Fruit fly (Drosophila melanogaster): ENCODE data around the gene ine.
A peak's percentile ranks its signal among the peaks of the same experiment; 100 is the strongest.

Gene ine

DNA sequence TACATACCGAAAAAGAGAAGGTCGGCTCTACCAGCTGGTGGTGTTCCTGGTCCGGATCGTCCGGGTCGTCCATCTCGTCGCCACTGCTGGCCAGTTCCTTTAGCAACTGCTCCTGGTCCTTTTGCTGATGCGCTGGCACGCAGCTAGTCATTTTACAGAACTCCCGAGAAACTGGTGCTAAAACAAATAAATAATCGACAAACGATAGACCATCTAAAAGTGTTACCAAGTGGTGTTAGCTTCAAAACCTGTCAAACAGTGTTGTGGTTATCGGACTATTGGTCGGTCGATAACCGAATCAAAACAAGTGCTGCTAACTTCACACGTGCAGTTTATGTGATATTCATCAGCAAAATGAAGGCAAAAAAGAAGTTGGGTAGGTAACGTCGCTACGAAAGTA is 32.4 kb downstream of the ine start, which contains the start of the genes morgue and Elp3 (continued):
- TF ChIP-seq CG18011 (GFP tag; optimal IDR thresholded peaks at IDR 0.05) (no peak), CG31441 (GFP tag; IDR thresholded peaks at IDR 0.05) (no peak), toy (GFP tag; IDR thresholded peaks at IDR 0.05) (no peak), Six4 (GFP tag; optimal IDR thresholded peaks at IDR 0.05) (no peak), Side (GFP tag; optimal IDR thresholded peaks at IDR 0.05) (no peak), CG10654 (GFP tag; optimal IDR thresholded peaks at IDR 0.05) (no peak), CG10366 (GFP tag; IDR thresholded peaks at IDR 0.05) (no peak), B-H1 (GFP tag; IDR thresholded peaks at IDR 0.05) (no peak), CG2712 (tag; optimal IDR thresholded peaks at IDR 0.05) (peak; percentile 1), E2f2 (GFP tag; IDR thresholded peaks at IDR 0.05) (peak; percentile 39; the same call in 1 of the 2 replicates), zfh2 (GFP tag; optimal IDR thresholded peaks at IDR 0.05) (no peak), CG30020 (tag; optimal IDR thresholded peaks at IDR 0.05) (peak; percentile 25), tna (GFP tag; IDR thresholded peaks at IDR 0.05; ENCODE audit: partially characterized antibody) (peak; percentile 83), Dref (GFP tag; IDR thresholded peaks at IDR 0.05) (peak; percentile 86), tio (GFP tag; optimal IDR thresholded peaks at IDR 0.05) (no peak), peb (GFP tag; IDR thresholded peaks at IDR 0.05) (no peak), lilli (GFP tag; optimal IDR thresholded peaks at IDR 0.05) (no peak), ftz-f1 (GFP tag; optimal IDR thresholded peaks at IDR 0.05) (no peak), CG12155 (GFP tag; optimal IDR thresholded peaks at IDR 0.05) (no peak), Lhr (GFP tag; optimal IDR thresholded peaks at IDR 0.05) (no peak), pnt (GFP tag; optimal IDR thresholded peaks at IDR 0.05) (no peak), sens-2 (GFP tag; IDR thresholded peaks at IDR 0.05) (no peak), CG15073 (GFP tag; optimal IDR thresholded peaks at IDR 0.05) (no peak), Taf1 (GFP tag; IDR thresholded peaks at IDR 0.05) (no peak), CG12769 (tag; optimal IDR thresholded peaks at IDR 0.05) (no peak), C15 (GFP tag; IDR thresholded peaks at IDR 0.05) (no peak), CG12236 (GFP tag; optimal IDR thresholded peaks at IDR 0.05) (no peak), Spps (tag; optimal IDR thresholded peaks at IDR 0.05) (no peak), jing (GFP tag; optimal IDR thresholded peaks at IDR 0.05) (no peak), CG12104 (GFP tag; optimal IDR thresholded peaks at IDR 0.05) (no peak), Hmr (GFP tag; optimal IDR thresholded peaks at IDR 0.05) (no peak), Ravus (GFP tag; IDR thresholded peaks at IDR 0.05) (no peak), stwl (tag; optimal IDR thresholded peaks at IDR 0.05) (peak; percentile 88), CG12391 (tag; optimal IDR thresholded peaks at IDR 0.05) (no peak), CG9727 (GFP tag; optimal IDR thresholded peaks at IDR 0.05) (no peak), wdn (GFP tag; IDR thresholded peaks at IDR 0.05) (no peak), CG4424 (GFP tag; optimal IDR thresholded peaks at IDR 0.05) (no peak), CG2875 (GFP tag; optimal IDR thresholded peaks at IDR 0.05) (no peak), tgo (GFP tag; IDR thresholded peaks at IDR 0.05) (no peak), pita (GFP tag; optimal IDR thresholded peaks at IDR 0.05) (no peak), sima (GFP tag; optimal IDR thresholded peaks at IDR 0.05) (no peak), nerfin-2 (GFP tag; IDR thresholded peaks at IDR 0.05; ENCODE audit: partially characterized antibody) (peak; percentile 82), CG3281 (GFP tag; optimal IDR thresholded peaks at IDR 0.05) (no peak), mld (GFP tag; IDR thresholded peaks at IDR 0.05; ENCODE audit: partially characterized antibody) (peak; percentile 89), Elba2 (GFP tag; optimal IDR thresholded peaks at IDR 0.05) (peak; percentile 56), CG6765 (GFP tag; optimal IDR thresholded peaks at IDR 0.05) (no peak), chm (GFP tag; IDR thresholded peaks at IDR 0.05) (no peak), CG13894 (tag; optimal IDR thresholded peaks at IDR 0.05) (no peak), CrebB (tag; optimal IDR thresholded peaks at IDR 0.05) (no peak), CG8478 (optimal IDR thresholded peaks at IDR 0.05) (no peak), CG2678 (tag; optimal IDR thresholded peaks at IDR 0.05) (no peak), odd (GFP tag; optimal IDR thresholded peaks at IDR 0.05) (no peak), Oli (tag; optimal IDR thresholded peaks at IDR 0.05) (no peak)
